Fruit fly (Drosophila melanogaster) whole organism, wandering third instar larva: Measurements from ENCODE around the gene lwr.

Source experiments
- Abd-B ChIP-seq: fragments of >200 bp; optimal IDR thresholded peaks from 2 replicates; lab custom pipeline; 2017; ENCODE audit warnings: missing biosample characterization, missing genetic modification characterization
- CG9705 ChIP-seq: fragments of 200-800 bp; sonication (Bioruptor generic); optimal IDR thresholded peaks from 2 replicates; lab custom pipeline; 2018; ENCODE audit warnings: missing biosample characterization, mild to moderate bottlenecking, missing genetic modification characterization
- Dfd ChIP-seq: fragments of >200 bp; optimal IDR thresholded peaks from 2 replicates; lab custom pipeline; 2017; ENCODE audit warnings: missing biosample characterization, missing genetic modification characterization
- Dif ChIP-seq: fragments of 200-275, 200-300 bp; sonication (Bioruptor generic); optimal IDR thresholded peaks from 2 replicates; lab custom pipeline; 2018; ENCODE audit warnings: missing biosample characterization, missing genetic modification characterization; ENCODE audit not compliant: partially characterized antibody
- Hnf4 ChIP-seq: fragments of 200-800 bp; sonication (Bioruptor generic); optimal IDR thresholded peaks from 2 replicates; lab custom pipeline; 2016; ENCODE audit warnings: missing biosample characterization, mild to moderate bottlenecking, missing genetic modification characterization
- Hr78 ChIP-seq: fragments of >200 bp; optimal IDR thresholded peaks from 2 replicates; lab custom pipeline; 2017; ENCODE audit warnings: missing biosample characterization, missing genetic modification characterization
- Hr83 ChIP-seq: fragments of 200-300 bp; sonication (Bioruptor generic); optimal IDR thresholded peaks from 2 replicates; lab custom pipeline; 2016; ENCODE audit warnings: missing biosample characterization, mild to moderate bottlenecking, missing genetic modification characterization, moderate library complexity; ENCODE audit not compliant: poor library complexity, severe bottlenecking
- Jra ChIP-seq: sonication (Bioruptor generic); optimal IDR thresholded peaks from 2 replicates; lab custom pipeline; 2016; ENCODE audit warnings: missing biosample characterization, missing genetic modification characterization
- Mio ChIP-seq: sonication (Bioruptor generic); optimal IDR thresholded peaks from 2 replicates; lab custom pipeline; 2016; ENCODE audit warnings: missing biosample characterization, missing genetic modification characterization
- Myc ChIP-seq: fragments of >200 bp; optimal IDR thresholded peaks from 2 replicates; lab custom pipeline; 2017
- N ChIP-seq: fragments of >200 bp; optimal IDR thresholded peaks from 2 replicates; lab custom pipeline; 2018; ENCODE audit warnings: missing biosample characterization, missing external identifiers, missing genetic modification characterization
- Rel ChIP-seq, 2 experiments: fragments of 200-800 bp; sonication (Bioruptor generic) in 1 of 2; optimal IDR thresholded peaks; 2 replicates in 1 of 2; 3 replicates in 1 of 2; lab custom pipeline; 2016 to 2019; ENCODE audit warnings: mild to moderate bottlenecking in 2 of 2, missing biosample characterization in 2 of 2, missing genetic modification characterization in 2 of 2, moderate library complexity in 1 of 2
- Sp1 ChIP-seq: fragments of 200-800 bp; sonication (Bioruptor generic); optimal IDR thresholded peaks from 3 replicates; lab custom pipeline; 2019; ENCODE audit warnings: missing biosample characterization, mild to moderate bottlenecking, missing genetic modification characterization, moderate library complexity
- Vsx2 ChIP-seq: fragments of 200-300, 225-300 bp; sonication (Bioruptor generic); optimal IDR thresholded peaks from 2 replicates; lab custom pipeline; 2018; ENCODE audit warnings: missing biosample characterization, missing genetic modification characterization; ENCODE audit not compliant: partially characterized antibody
- br ChIP-seq: fragments of 200-800 bp; sonication (Bioruptor generic); optimal IDR thresholded peaks from 2 replicates; lab custom pipeline; 2016; ENCODE audit warnings: missing biosample characterization, missing genetic modification characterization
- brk ChIP-seq: fragments of 200-800 bp; sonication (Bioruptor generic); optimal IDR thresholded peaks from 2 replicates; lab custom pipeline; 2016; ENCODE audit warnings: missing biosample characterization, mild to moderate bottlenecking, missing genetic modification characterization
- dl ChIP-seq, 2 experiments: fragments of 175-275, 200-275 bp in 1 of 2; fragments of 200-275 bp in 1 of 2; sonication (Bioruptor generic); optimal IDR thresholded peaks; lab custom pipeline; 2018; ENCODE audit warnings: mild to moderate bottlenecking in 2 of 2, missing biosample characterization in 2 of 2, missing genetic modification characterization in 2 of 2, moderate library complexity in 2 of 2; ENCODE audit not compliant: partially characterized antibody in 2 of 2, insufficient read depth in 1 of 2
- dmrt93B ChIP-seq: fragments of 200-800 bp; sonication (Bioruptor generic); optimal IDR thresholded peaks from 2 replicates; lab custom pipeline; 2018; ENCODE audit warnings: missing biosample characterization, mild to moderate bottlenecking, missing genetic modification characterization
- ey ChIP-seq: fragments of 200-800 bp; sonication (Bioruptor generic); optimal IDR thresholded peaks from 2 replicates; lab custom pipeline; 2016; ENCODE audit warnings: missing biosample characterization, missing genetic modification characterization
- foxo ChIP-seq, 2 experiments: fragments of 200-800 bp; sonication (Bioruptor generic); optimal IDR thresholded peaks; 2 replicates in 1 of 2; 3 replicates in 1 of 2; lab custom pipeline; 2016 to 2017; ENCODE audit warnings: missing biosample characterization in 2 of 2, missing genetic modification characterization in 2 of 2
- fru ChIP-seq: fragments of 200-800 bp; sonication (Bioruptor generic); optimal IDR thresholded peaks from 3 replicates; lab custom pipeline; 2016; ENCODE audit warnings: missing biosample characterization, mild to moderate bottlenecking, missing genetic modification characterization
- h ChIP-seq: fragments of 200-800 bp; sonication (Bioruptor generic); optimal IDR thresholded peaks from 3 replicates; lab custom pipeline; 2016; ENCODE audit warnings: missing biosample characterization, mild to moderate bottlenecking, missing genetic modification characterization
- jim ChIP-seq: fragments of 175-275, 200-325 bp; sonication (Bioruptor generic); optimal IDR thresholded peaks from 2 replicates; lab custom pipeline; 2016; ENCODE audit warnings: missing biosample characterization, mild to moderate bottlenecking, missing genetic modification characterization
- lola ChIP-seq: fragments of >200 bp; optimal IDR thresholded peaks from 2 replicates; lab custom pipeline; 2017; ENCODE audit warnings: missing biosample characterization, missing genetic modification characterization
- psq ChIP-seq: fragments of 200-800 bp; sonication (Bioruptor generic); optimal IDR thresholded peaks from 3 replicates; lab custom pipeline; 2017; ENCODE audit warnings: missing biosample characterization, mild to moderate bottlenecking, missing genetic modification characterization, moderate library complexity
- rgr ChIP-seq: fragments of 200-800 bp; sonication (Bioruptor generic); optimal IDR thresholded peaks from 3 replicates; lab custom pipeline; 2016; ENCODE audit warnings: missing biosample characterization, mild to moderate bottlenecking, missing genetic modification characterization
- sage ChIP-seq: fragments of 200-800 bp; sonication (Bioruptor generic); optimal IDR thresholded peaks from 2 replicates; lab custom pipeline; 2016; ENCODE audit warnings: missing biosample characterization, mild to moderate bottlenecking, missing genetic modification characterization
- sv ChIP-seq: fragments of 200-800 bp; sonication (Bioruptor generic); optimal IDR thresholded peaks from 3 replicates; lab custom pipeline; 2016; ENCODE audit warnings: missing biosample characterization, missing genetic modification characterization
- tai ChIP-seq: sonication (Bioruptor generic); optimal IDR thresholded peaks from 2 replicates; lab custom pipeline; 2016; ENCODE audit warnings: missing biosample characterization, missing genetic modification characterization
- usp ChIP-seq: fragments of >200 bp; optimal IDR thresholded peaks from 2 replicates; lab custom pipeline; 2017; ENCODE audit warnings: missing biosample characterization, missing genetic modification characterization

The lwr gene

dm6 chr2L:549637-550036, 7.3 kb upstream of the lwr start:
- TF ChIP-seq psq (GFP tag; lab: Kevin White, UChicago) (no peak), Jra (GFP tag; lab: Kevin White, UChicago) (no peak), ey (GFP tag; lab: Kevin White, UChicago) (no peak)
- TF ChIP-seq, all 38 proteins: peak for 0

DNA sequence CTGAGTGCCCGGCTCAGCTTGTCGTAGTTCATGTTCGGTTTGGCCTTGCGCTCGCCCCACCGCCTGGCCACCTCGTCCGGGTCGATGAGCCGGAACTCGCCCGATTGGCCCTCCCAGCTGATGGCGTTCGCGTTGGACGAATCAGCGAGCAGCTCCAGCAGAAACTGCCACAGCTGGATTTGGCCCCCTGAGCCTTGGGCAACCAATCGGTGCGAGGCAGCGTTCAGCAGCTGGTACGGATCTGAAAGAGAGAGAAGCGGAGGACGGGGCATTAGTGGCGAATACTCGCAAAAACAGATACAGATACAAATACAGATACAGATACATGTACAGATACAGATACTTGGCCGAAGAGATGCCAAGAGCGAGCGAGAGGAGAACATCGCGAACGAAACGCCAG, 5.6 kb upstream of the lwr start:
- TF ChIP-seq rgr (GFP tag; lab: Kevin White, UChicago) (no peak), N (GFP tag; lab: Kevin White, UChicago) (peak; percentile 50)

DNA sequence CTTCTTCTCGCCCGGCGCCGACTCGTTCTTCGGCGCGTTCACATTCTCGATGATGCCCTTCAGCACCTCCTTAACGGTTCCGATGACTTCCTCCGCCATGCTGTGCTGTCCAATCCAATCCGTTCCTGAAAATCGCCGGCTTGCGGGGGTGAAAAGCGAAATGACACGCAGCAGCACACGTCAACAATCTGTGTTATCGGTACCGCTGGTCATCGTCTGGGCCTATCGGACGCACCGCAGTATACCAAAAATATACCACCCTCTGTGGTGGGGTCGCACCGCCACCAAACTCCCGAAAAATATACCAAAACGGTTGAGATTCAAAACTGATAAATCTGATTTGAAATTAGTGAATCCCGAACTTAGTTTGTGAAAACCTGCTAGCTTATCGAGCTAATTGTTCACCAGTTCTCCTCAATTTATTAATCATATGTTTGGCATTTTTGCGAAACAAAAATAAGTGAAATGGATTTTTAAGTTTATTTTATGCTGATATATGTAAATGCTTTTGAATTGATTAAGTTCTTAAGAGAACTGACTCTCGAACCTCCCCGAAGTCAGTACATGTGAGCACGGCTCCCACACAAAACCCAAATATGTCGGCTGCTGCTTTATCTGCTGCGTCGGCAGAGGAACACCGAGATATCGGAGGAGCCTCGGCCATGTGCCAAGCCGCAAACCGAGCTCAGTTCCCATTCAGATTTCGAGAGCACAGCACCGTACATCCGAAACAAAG, 2.2 kb upstream of the lwr start, which contains the start of the genes Spp and nAChRbeta3:
TSS of gene Spp (minus strand) at position 210 of the 736 bp plus-strand sequence.
TSS of gene nAChRbeta3 (plus strand) at position 686 of the 736 bp plus-strand sequence.
- TF ChIP-seq Rel (GFP tag; optimal IDR thresholded peaks at IDR 0.05; lab: Kevin White, UChicago) (no peak), Rel (tag; optimal IDR thresholded peaks at IDR 0.05; lab: Kevin White, UChicago) (peak; percentile 97), Vsx2 (GFP tag; lab: Kevin White, UChicago) (no peak)

- TF ChIP-seq Dfd (no peak), Mio (GFP tag; lab: Kevin White, UChicago) (no peak), sv (GFP tag; lab: Kevin White, UChicago) (no peak), jim (GFP tag; lab: Kevin White, UChicago) (no peak), tai (GFP tag; lab: Kevin White, UChicago) (no peak), usp (no peak), Hnf4 (no peak), CG9705 (no peak), br (GFP tag; lab: Kevin White, UChicago) (no peak), fru (GFP tag; lab: Kevin White, UChicago) (no peak), brk (no peak), Hr78 (no peak), rgr (GFP tag; lab: Kevin White, UChicago) (no peak), h (GFP tag; lab: Kevin White, UChicago) (no peak), lola (GFP tag; lab: Kevin White, UChicago) (no peak), Vsx2 (GFP tag; lab: Kevin White, UChicago) (no peak), foxo (GFP tag; optimal IDR thresholded peaks at IDR 0.05; lab: Kevin White, UChicago) (no peak), psq (GFP tag; lab: Kevin White, UChicago) (no peak)
- TF ChIP-seq, all 38 proteins: peak for 0
These were observed 1.4 kb upstream of the lwr start for dm6 chr2L:543799-544198.

DNA sequence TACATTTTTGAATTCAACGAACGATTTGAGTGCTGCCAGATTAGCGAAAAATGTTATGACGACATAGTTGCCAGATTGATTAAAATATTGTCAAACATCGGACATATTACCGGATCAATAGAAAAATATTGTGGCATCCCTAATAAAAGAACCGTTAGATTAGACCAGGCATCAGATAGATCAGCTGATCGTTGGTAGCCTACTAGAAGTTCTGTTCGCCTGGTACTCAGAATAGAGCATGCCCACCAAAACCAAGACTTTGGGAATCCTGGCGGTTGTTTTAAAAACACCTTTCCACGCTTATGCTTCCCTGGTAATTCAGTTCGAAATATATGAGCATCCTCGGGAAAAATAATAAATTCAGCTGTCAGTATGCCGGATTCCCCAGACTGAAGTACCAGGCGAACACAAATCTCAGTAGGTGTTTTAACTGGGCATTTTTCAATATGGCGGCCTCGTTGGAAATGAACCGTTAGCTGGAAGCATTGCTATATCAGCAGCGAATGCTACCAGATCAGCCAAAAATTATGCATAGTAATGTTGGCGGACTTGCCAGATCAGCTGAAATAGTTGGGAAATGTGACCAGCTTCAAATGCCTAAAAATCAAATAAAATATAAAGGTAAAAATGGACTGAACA, 1.7 kb downstream of the lwr start:
- TF ChIP-seq Abd-B (GFP tag; lab: Kevin White, UChicago) (no peak), Hr83 (GFP tag; lab: Kevin White, UChicago) (peak; percentile 54), sage (GFP tag; lab: Kevin White, UChicago) (no peak), Dfd (no peak), dl (GFP tag; optimal IDR thresholded peaks at IDR 0.05; lab: Kevin White, UChicago; ENCODE audit: insufficient read depth in 1 of 2, partially characterized antibody in 2 of 2) (peak in 1 of 2 experiments; percentile 11), rgr (GFP tag; lab: Kevin White, UChicago) (peak; percentile 11), Rel (GFP tag; optimal IDR thresholded peaks at IDR 0.05; lab: Kevin White, UChicago) (no peak), Rel (tag; optimal IDR thresholded peaks at IDR 0.05; lab: Kevin White, UChicago) (peak; percentile 72), fru (GFP tag; lab: Kevin White, UChicago) (peak; percentile 87), Dif (peak; percentile 21), Myc (lab: Kevin White, UChicago) (no peak), N (GFP tag; lab: Kevin White, UChicago) (no peak), Sp1 (GFP tag; lab: Kevin White, UChicago) (no peak), h (GFP tag; lab: Kevin White, UChicago) (peak; percentile 15), foxo (GFP tag; optimal IDR thresholded peaks at IDR 0.05; lab: Kevin White, UChicago) (peak in 1 of 2 experiments; percentile 31), Vsx2 (GFP tag; lab: Kevin White, UChicago) (no peak), dmrt93B (GFP tag; lab: Kevin White, UChicago) (no peak), psq (GFP tag; lab: Kevin White, UChicago) (no peak)
